Fruit fly (Drosophila melanogaster) whole organism, embryonic: ENCODE measurements around the gene Utx.

ENCODE experiments used
- Atf-2 ChIP-seq: fragments of 200-800 bp; sonication (Bioruptor generic); optimal IDR thresholded peaks from 2 replicates; lab custom pipeline; 2016; ENCODE audit warnings: missing biosample characterization, missing genetic modification characterization
- Bdp1 ChIP-seq: fragments of 200-800 bp; sonication (Bioruptor generic); optimal IDR thresholded peaks from 3 replicates; lab custom pipeline; 2016; ENCODE audit warnings: missing biosample characterization, missing genetic modification characterization
- CG10321 ChIP-seq: fragments of 200-800 bp; sonication (Bioruptor generic); IDR thresholded peaks from 2 replicates; pipeline ENCODE4 v1.3.6; 2022; ENCODE audit warnings: missing biosample characterization, missing genetic modification characterization
- CG10462 ChIP-seq: fragments of 200-800 bp; sonication (Bioruptor generic); optimal IDR thresholded peaks from 2 replicates; lab custom pipeline; 2016; ENCODE audit warnings: missing biosample characterization, missing genetic modification characterization
- CG10565 ChIP-seq: fragments of 200-800 bp; sonication (Bioruptor generic); optimal IDR thresholded peaks from 3 replicates; lab custom pipeline; 2016; ENCODE audit warnings: missing biosample characterization, mild to moderate bottlenecking, missing genetic modification characterization
- CG13894 ChIP-seq: fragments of 200-800 bp; sonication (Bioruptor generic); optimal IDR thresholded peaks from 3 replicates; lab custom pipeline; 2018; ENCODE audit warnings: missing biosample characterization, mild to moderate bottlenecking, missing genetic modification characterization, moderate library complexity
- CG14050 ChIP-seq: fragments of 200-800 bp; sonication (Bioruptor generic); IDR thresholded peaks from 3 replicates; pipeline ENCODE4 v1.3.6; 2022; ENCODE audit warnings: missing biosample characterization, missing genetic modification characterization
- CG15269 ChIP-seq: fragments of 200-800 bp; sonication (Bioruptor generic); optimal IDR thresholded peaks from 2 replicates; lab custom pipeline; 2018; ENCODE audit warnings: missing biosample characterization, mild to moderate bottlenecking, missing genetic modification characterization, moderate library complexity
- CG15479 ChIP-seq: fragments of 200-800 bp; sonication (Bioruptor generic); optimal IDR thresholded peaks from 3 replicates; lab custom pipeline; 2019; ENCODE audit warnings: missing biosample characterization, mild to moderate bottlenecking, missing genetic modification characterization, moderate library complexity
- CG17359 ChIP-seq: fragments of 200-800 bp; sonication (Bioruptor generic); optimal IDR thresholded peaks from 3 replicates; lab custom pipeline; 2018; ENCODE audit warnings: missing biosample characterization, mild to moderate bottlenecking, missing genetic modification characterization, moderate library complexity
- CG17612 ChIP-seq: fragments of 200-800 bp; sonication (Bioruptor generic); IDR thresholded peaks from 2 replicates; pipeline ENCODE4 v1.3.6; 2022; ENCODE audit warnings: missing biosample characterization, missing genetic modification characterization
- CG2202 ChIP-seq: fragments of 200-800 bp; sonication (Bioruptor generic); optimal IDR thresholded peaks from 2 replicates; lab custom pipeline; 2018; ENCODE audit warnings: missing biosample characterization, mild to moderate bottlenecking, missing genetic modification characterization
- CG32532 ChIP-seq: fragments of 200-800 bp; sonication (Bioruptor generic); IDR thresholded peaks from 2 replicates; pipeline ENCODE4 v1.3.6; 2022; ENCODE audit warnings: missing biosample characterization, missing genetic modification characterization
- CG32767 ChIP-seq: fragments of 200-800 bp; sonication (Bioruptor generic); IDR thresholded peaks from 2 replicates; pipeline ENCODE4 v1.3.6; 2022; ENCODE audit warnings: missing biosample characterization, missing genetic modification characterization
- CG33557 ChIP-seq: fragments of 200-800 bp; sonication (Bioruptor generic); optimal IDR thresholded peaks from 2 replicates; lab custom pipeline; 2019; ENCODE audit warnings: missing biosample characterization, mild to moderate bottlenecking, missing genetic modification characterization, moderate library complexity
- CG34224 ChIP-seq: fragments of 200-800 bp; sonication (Bioruptor generic); IDR thresholded peaks from 3 replicates; pipeline ENCODE4 v1.3.6; 2022; ENCODE audit warnings: missing biosample characterization, missing genetic modification characterization; ENCODE audit not compliant: partially characterized antibody
- CG5180 ChIP-seq: fragments of 200-800 bp; sonication (Bioruptor generic); optimal IDR thresholded peaks from 3 replicates; lab custom pipeline; 2017; ENCODE audit warnings: missing biosample characterization, missing genetic modification characterization, mild to moderate bottlenecking, moderate library complexity, missing genetic modification reagents
- CG6254 ChIP-seq: fragments of 200-800 bp; sonication (Bioruptor generic); optimal IDR thresholded peaks from 3 replicates; lab custom pipeline; 2017; ENCODE audit warnings: mild to moderate bottlenecking, missing biosample characterization, missing genetic modification reagents, missing genetic modification characterization
- CG7357 ChIP-seq: fragments of 200-800 bp; sonication (Bioruptor generic); IDR thresholded peaks from 3 replicates; pipeline ENCODE4 v1.3.6; 2022; ENCODE audit warnings: missing biosample characterization, missing genetic modification characterization
- CG7556 ChIP-seq: fragments of 200-800 bp; sonication (Bioruptor generic); optimal IDR thresholded peaks from 2 replicates; lab custom pipeline; 2017; ENCODE audit warnings: missing biosample characterization, mild to moderate bottlenecking, missing genetic modification characterization
- CG9437 ChIP-seq: fragments of 200-800 bp; sonication (Bioruptor generic); optimal IDR thresholded peaks from 2 replicates; lab custom pipeline; 2018; ENCODE audit warnings: missing biosample characterization, mild to moderate bottlenecking, missing genetic modification characterization
- CG9727 ChIP-seq: fragments of 200-800 bp; sonication (Bioruptor generic); optimal IDR thresholded peaks from 3 replicates; lab custom pipeline; 2017; ENCODE audit warnings: missing biosample characterization, mild to moderate bottlenecking, missing genetic modification characterization
- CG9932 ChIP-seq: fragments of 200-800 bp; sonication (Bioruptor generic); IDR thresholded peaks from 2 replicates; pipeline ENCODE4 v1.3.6; 2022; ENCODE audit warnings: missing biosample characterization, missing genetic modification characterization
- Chrac-16 ChIP-seq: fragments of 200-800 bp; sonication (Bioruptor generic); optimal IDR thresholded peaks from 3 replicates; lab custom pipeline; 2016; ENCODE audit warnings: missing biosample characterization, missing genetic modification characterization
- E2f2 ChIP-seq: fragments of 200-800 bp; sonication (Bioruptor generic); IDR thresholded peaks from 2 replicates; pipeline ENCODE4 v1.3.6; 2022; ENCODE audit warnings: missing biosample characterization, missing genetic modification characterization
- Fer2 ChIP-seq: fragments of 200-800 bp; sonication (Bioruptor generic); optimal IDR thresholded peaks from 2 replicates; lab custom pipeline; 2018; ENCODE audit warnings: missing biosample characterization, mild to moderate bottlenecking, missing genetic modification characterization, moderate library complexity
- HLH54F ChIP-seq: fragments of 200-800 bp; sonication (Bioruptor generic); optimal IDR thresholded peaks from 3 replicates; lab custom pipeline; 2016; ENCODE audit warnings: missing biosample characterization, missing genetic modification characterization
- HLHmδ ChIP-seq: fragments of 200-800 bp; sonication (Bioruptor generic); optimal IDR thresholded peaks from 2 replicates; lab custom pipeline; 2018; ENCODE audit warnings: missing biosample characterization, mild to moderate bottlenecking, missing genetic modification characterization, moderate library complexity
- Ravus ChIP-seq: fragments of 200-800 bp; sonication (Bioruptor generic); IDR thresholded peaks from 2 replicates; pipeline ENCODE4 v1.3.6; 2022; ENCODE audit warnings: missing biosample characterization, missing genetic modification characterization
- Xrp1 ChIP-seq: fragments of 200-800 bp; sonication (Bioruptor generic); IDR thresholded peaks from 2 replicates; pipeline ENCODE4 v1.3.6; 2022; ENCODE audit warnings: missing biosample characterization, missing genetic modification characterization
- ac ChIP-seq: fragments of 200-800 bp; sonication (Bioruptor generic); optimal IDR thresholded peaks from 3 replicates; lab custom pipeline; 2017; ENCODE audit warnings: missing biosample characterization, mild to moderate bottlenecking, missing genetic modification characterization
- ara ChIP-seq: fragments of 200-800 bp; sonication (Bioruptor generic); IDR thresholded peaks from 2 replicates; pipeline ENCODE4 v1.3.6; 2022; ENCODE audit warnings: missing biosample characterization, missing genetic modification characterization
- btn ChIP-seq: fragments of 200-800 bp; sonication (Bioruptor generic); optimal IDR thresholded peaks from 2 replicates; lab custom pipeline; 2016; ENCODE audit warnings: missing biosample characterization, missing genetic modification characterization
- cas ChIP-seq: fragments of 200-800 bp; sonication (Bioruptor generic); IDR thresholded peaks from 2 replicates; pipeline ENCODE4 v1.3.6; 2022; ENCODE audit warnings: missing biosample characterization, missing genetic modification characterization
- croc ChIP-seq: fragments of 200-800 bp; sonication (Bioruptor generic); conservative IDR thresholded peaks from 3 replicates; pipeline ENCODE4 v1.3.6; 2022; ENCODE audit warnings: missing biosample characterization, missing genetic modification characterization
- crp ChIP-seq, 2 experiments: fragments of 200-800 bp; sonication (Bioruptor generic); optimal IDR thresholded peaks; 2 replicates in 1 of 2; 3 replicates in 1 of 2; lab custom pipeline; 2017; ENCODE audit warnings: missing biosample characterization in 2 of 2, missing genetic modification characterization in 2 of 2, mild to moderate bottlenecking in 1 of 2, moderate library complexity in 1 of 2
- disco-r ChIP-seq: fragments of 200-800 bp; sonication (Bioruptor generic); optimal IDR thresholded peaks from 2 replicates; lab custom pipeline; 2016; ENCODE audit warnings: missing biosample characterization, missing genetic modification characterization
- dysf ChIP-seq: fragments of 200-800 bp; sonication (Bioruptor generic); IDR thresholded peaks from 3 replicates; pipeline ENCODE4 v1.3.6; 2022; ENCODE audit warnings: missing biosample characterization, missing genetic modification characterization
- emc ChIP-seq: fragments of 200-800 bp; sonication (Bioruptor generic); optimal IDR thresholded peaks from 2 replicates; lab custom pipeline; 2016; ENCODE audit warnings: missing biosample characterization, missing genetic modification characterization
- eyg ChIP-seq: fragments of 200-800 bp; sonication (Bioruptor generic); optimal IDR thresholded peaks from 3 replicates; lab custom pipeline; 2016; ENCODE audit warnings: missing biosample characterization, missing genetic modification characterization
- hb ChIP-seq: fragments of 200-800 bp; sonication (Bioruptor generic); IDR thresholded peaks from 3 replicates; pipeline ENCODE4 v1.3.6; 2022; ENCODE audit warnings: missing biosample characterization, missing genetic modification characterization; ENCODE audit not compliant: partially characterized antibody
- inv ChIP-seq: fragments of 200-800 bp; sonication (Bioruptor generic); IDR thresholded peaks from 2 replicates; pipeline ENCODE4 v1.3.6; 2022; ENCODE audit warnings: missing biosample characterization, missing genetic modification characterization; ENCODE audit not compliant: partially characterized antibody
- ken ChIP-seq: fragments of 200-800 bp; sonication (Bioruptor generic); IDR thresholded peaks from 3 replicates; pipeline ENCODE4 v1.3.6; 2022; ENCODE audit warnings: missing biosample characterization, missing genetic modification characterization
- pan ChIP-seq, 4 experiments: fragments of >200 bp in 3 of 4; fragments of 200-800 bp in 1 of 4; sonication (Bioruptor generic) in 1 of 4; optimal IDR thresholded peaks in 3 of 4; IDR thresholded peaks in 1 of 4; 2 replicates each; pipeline versions ENCODE4 v1.3.6 to Lab custom; 2017 to 2022; ENCODE audit warnings: missing biosample characterization in 2 of 4, missing genetic modification characterization in 2 of 4, mixed read lengths in 1 of 4
- ranshi ChIP-seq: fragments of 200-800 bp; sonication (Bioruptor generic); IDR thresholded peaks from 2 replicates; pipeline ENCODE4 v1.3.6; 2022; ENCODE audit warnings: missing biosample characterization, missing genetic modification characterization
- row ChIP-seq: fragments of 200-800 bp; sonication (Bioruptor generic); IDR thresholded peaks from 3 replicates; pipeline ENCODE4 v1.3.6; 2022; ENCODE audit warnings: missing biosample characterization, missing genetic modification characterization
- sd ChIP-seq: fragments of 200-800 bp; sonication (Bioruptor generic); optimal IDR thresholded peaks from 3 replicates; lab custom pipeline; 2018; ENCODE audit warnings: missing biosample characterization, mild to moderate bottlenecking, missing genetic modification characterization, moderate library complexity
- stc ChIP-seq: fragments of 200-800 bp; sonication (Bioruptor generic); IDR thresholded peaks from 2 replicates; pipeline ENCODE4 v1.3.6; 2022; ENCODE audit warnings: missing biosample characterization, missing genetic modification characterization
- tio ChIP-seq: fragments of 200-800 bp; sonication (Bioruptor generic); optimal IDR thresholded peaks from 2 replicates; lab custom pipeline; 2017; ENCODE audit warnings: missing biosample characterization, missing genetic modification characterization, inconsistent platforms
- unc-4 ChIP-seq: fragments of 200-800 bp; sonication (Bioruptor generic); IDR thresholded peaks from 2 replicates; pipeline ENCODE4 v1.3.6; 2022; ENCODE audit warnings: missing biosample characterization, missing genetic modification characterization; ENCODE audit not compliant: partially characterized antibody
- vvl ChIP-seq: fragments of 200-800 bp; sonication (Bioruptor generic); IDR thresholded peaks from 2 replicates; pipeline ENCODE4 v1.3.6; 2022; ENCODE audit warnings: missing biosample characterization, missing genetic modification characterization
- zfh1 ChIP-seq: fragments of 200-800 bp; sonication (Bioruptor generic); IDR thresholded peaks from 3 replicates; pipeline ENCODE4 v1.3.6; 2022; ENCODE audit warnings: missing biosample characterization, missing genetic modification characterization

Gene Utx

dm6 chr2L:10250441-10250847 lies 28.2 kb downstream of the Utx start, which contains the start of the genes bsk and CG31717 (continued):
- TF ChIP-seq HLHmδ (no peak), CG10462 (GFP tag; lab: Kevin White, UChicago) (no peak), CG17612 (GFP tag; lab: Robert Waterston, UW) (no peak), CG10321 (no peak), CG7357 (no peak), CG32767 (no peak), CG6254 (GFP tag; lab: Kevin White, UChicago) (no peak), inv (GFP tag; lab: Robert Waterston, UW) (no peak), Bdp1 (GFP tag; lab: Kevin White, UChicago) (no peak), CG15479 (GFP tag; lab: Kevin White, UChicago) (no peak), CG14050 (GFP tag; lab: Robert Waterston, UW) (no peak), Fer2 (no peak), eyg (GFP tag; lab: Kevin White, UChicago) (no peak), ranshi (no peak), unc-4 (GFP tag; lab: Robert Waterston, UW) (peak; percentile 61; the same call in 1 of the 2 replicates), CG34224 (GFP tag; lab: Robert Waterston, UW) (no peak), Ravus (GFP tag; lab: Robert Waterston, UW) (no peak), pan (optimal IDR thresholded peaks at IDR 0.05; lab: Kevin White, UChicago) (no peak), pan (GFP tag; optimal IDR thresholded peaks at IDR 0.05 in 1 of 2, IDR thresholded peaks at IDR 0.05 in 1 of 2) (no peak), E2f2 (GFP tag; lab: Robert Waterston, UW) (no peak), CG13894 (no peak), Chrac-16 (GFP tag; lab: Kevin White, UChicago) (no peak), CG9932 (GFP tag; lab: Robert Waterston, UW) (no peak), vvl (GFP tag; lab: Robert Waterston, UW) (no peak), CG7556 (no peak), Atf-2 (GFP tag; lab: Kevin White, UChicago) (no peak), CG5180 (GFP tag; lab: Kevin White, UChicago) (no peak), ken (no peak), disco-r (GFP tag; lab: Kevin White, UChicago) (no peak), CG9727 (GFP tag; lab: Kevin White, UChicago) (no peak), CG2202 (tag; lab: Kevin White, UChicago) (no peak), CG32532 (no peak), CG33557 (GFP tag; lab: Kevin White, UChicago) (no peak), dysf (GFP tag; lab: Robert Waterston, UW) (no peak), row (GFP tag; lab: Robert Waterston, UW) (peak; percentile 65), CG15269 (tag; lab: Kevin White, UChicago) (no peak), btn (GFP tag; lab: Kevin White, UChicago) (no peak), hb (GFP tag; lab: Robert Waterston, UW) (no peak), sd (tag; lab: Kevin White, UChicago) (no peak), Xrp1 (GFP tag; lab: Robert Waterston, UW) (no peak), stc (GFP tag; lab: Robert Waterston, UW) (no peak), CG10565 (GFP tag; lab: Kevin White, UChicago) (no peak), cas (GFP tag; lab: Robert Waterston, UW) (no peak), CG17359 (tag; lab: Kevin White, UChicago) (no peak), HLH54F (GFP tag; lab: Kevin White, UChicago) (no peak), crp (GFP tag; optimal IDR thresholded peaks at IDR 0.05; lab: Kevin White, UChicago) (no peak), croc (no peak), ara (GFP tag; lab: Robert Waterston, UW) (no peak), tio (GFP tag; lab: Kevin White, UChicago) (no peak), emc (no peak), CG9437 (GFP tag; lab: Kevin White, UChicago) (no peak), ac (GFP tag; lab: Kevin White, UChicago) (no peak), zfh1 (GFP tag; lab: Robert Waterston, UW) (no peak)
